Fruit fly (Drosophila melanogaster) whole organism, embryonic: ENCODE measurements around the gene pros.
A peak's percentile ranks its signal among the peaks of the same experiment; 100 is the strongest.

Source experiments
- Abd-B ChIP-seq: fragments of 200-800 bp; sonication (Bioruptor generic); optimal IDR thresholded peaks from 2 replicates; lab custom pipeline; 2018; ENCODE audit warnings: missing biosample characterization, mild to moderate bottlenecking, missing genetic modification characterization, moderate library complexity
- Bgb ChIP-seq: fragments of 200-800 bp; sonication (Bioruptor generic); IDR thresholded peaks from 2 replicates; pipeline ENCODE4 v1.3.6; 2022; ENCODE audit warnings: missing biosample characterization, missing genetic modification characterization; ENCODE audit not compliant: partially characterized antibody
- BtbVII ChIP-seq: fragments of 200-800 bp; sonication (Bioruptor generic); optimal IDR thresholded peaks from 3 replicates; lab custom pipeline; 2017; ENCODE audit warnings: missing biosample characterization, mild to moderate bottlenecking, missing genetic modification characterization
- CG10209 ChIP-seq: fragments of 200-800 bp; sonication (Bioruptor generic); optimal IDR thresholded peaks from 3 replicates; lab custom pipeline; 2017; ENCODE audit warnings: missing biosample characterization, mild to moderate bottlenecking, missing genetic modification characterization, missing genetic modification reagents
- CG10267 ChIP-seq: fragments of 200-800 bp; sonication (Bioruptor generic); optimal IDR thresholded peaks from 2 replicates; lab custom pipeline; 2018; ENCODE audit warnings: missing biosample characterization, mild to moderate bottlenecking, missing genetic modification characterization, moderate library complexity
- CG12104 ChIP-seq: fragments of 200-800 bp; sonication (Bioruptor generic); optimal IDR thresholded peaks from 3 replicates; lab custom pipeline; 2016; ENCODE audit warnings: missing biosample characterization, missing genetic modification characterization
- CG12299 ChIP-seq: fragments of 200-800 bp; sonication (Bioruptor generic); optimal IDR thresholded peaks from 2 replicates; lab custom pipeline; 2018; ENCODE audit warnings: missing biosample characterization, mild to moderate bottlenecking, missing genetic modification characterization
- CG16779 ChIP-seq: fragments of 200-800 bp; sonication (Bioruptor generic); IDR thresholded peaks from 2 replicates; pipeline ENCODE4 v1.3.6; 2022; ENCODE audit warnings: missing biosample characterization, missing genetic modification characterization
- CG16863 ChIP-seq: fragments of 200-800 bp; sonication (Bioruptor generic); optimal IDR thresholded peaks from 3 replicates; lab custom pipeline; 2016; ENCODE audit warnings: missing biosample characterization, missing genetic modification characterization
- CG17912 ChIP-seq: fragments of 200-800 bp; sonication (Bioruptor generic); optimal IDR thresholded peaks from 2 replicates; lab custom pipeline; 2018; ENCODE audit warnings: missing biosample characterization, mild to moderate bottlenecking, missing genetic modification characterization
- CG2202 ChIP-seq: fragments of 200-800 bp; sonication (Bioruptor generic); optimal IDR thresholded peaks from 2 replicates; lab custom pipeline; 2018; ENCODE audit warnings: missing biosample characterization, mild to moderate bottlenecking, missing genetic modification characterization
- CG30403 ChIP-seq: fragments of 200-800 bp; sonication (Bioruptor generic); optimal IDR thresholded peaks from 3 replicates; lab custom pipeline; 2016; ENCODE audit warnings: missing biosample characterization, missing genetic modification characterization
- CG30431 ChIP-seq: fragments of 200-800 bp; sonication (Bioruptor generic); optimal IDR thresholded peaks from 2 replicates; lab custom pipeline; 2017; ENCODE audit warnings: missing biosample characterization, missing genetic modification characterization
- CG31365 ChIP-seq: fragments of 200-800 bp; sonication (Bioruptor generic); optimal IDR thresholded peaks from 2 replicates; lab custom pipeline; 2018; ENCODE audit warnings: missing biosample characterization, mild to moderate bottlenecking, missing genetic modification characterization
- CG32532 ChIP-seq: fragments of 200-800 bp; sonication (Bioruptor generic); IDR thresholded peaks from 2 replicates; pipeline ENCODE4 v1.3.6; 2022; ENCODE audit warnings: missing biosample characterization, missing genetic modification characterization
- CG32772 ChIP-seq: fragments of 200-800 bp; sonication (Bioruptor generic); IDR thresholded peaks from 2 replicates; pipeline ENCODE4 v1.3.6; 2022; ENCODE audit warnings: missing biosample characterization, missing genetic modification characterization
- CG33557 ChIP-seq: fragments of 200-800 bp; sonication (Bioruptor generic); optimal IDR thresholded peaks from 2 replicates; lab custom pipeline; 2019; ENCODE audit warnings: missing biosample characterization, mild to moderate bottlenecking, missing genetic modification characterization, moderate library complexity
- CG3847 ChIP-seq: fragments of 200-800 bp; sonication (Bioruptor generic); IDR thresholded peaks from 2 replicates; pipeline ENCODE4 v1.3.6; 2022; ENCODE audit warnings: missing biosample characterization, missing genetic modification characterization
- CG4707 ChIP-seq: fragments of 200-800 bp; sonication (Bioruptor generic); optimal IDR thresholded peaks from 2 replicates; lab custom pipeline; 2018; ENCODE audit warnings: missing biosample characterization, mild to moderate bottlenecking, missing genetic modification characterization, moderate library complexity
- CG5180 ChIP-seq: fragments of 200-800 bp; sonication (Bioruptor generic); optimal IDR thresholded peaks from 3 replicates; lab custom pipeline; 2017; ENCODE audit warnings: missing biosample characterization, missing genetic modification characterization, mild to moderate bottlenecking, moderate library complexity, missing genetic modification reagents
- CG5245 ChIP-seq: fragments of 200-800 bp; sonication (Bioruptor generic); optimal IDR thresholded peaks from 3 replicates; lab custom pipeline; 2016; ENCODE audit warnings: missing biosample characterization, missing genetic modification characterization
- CG6254 ChIP-seq: fragments of 200-800 bp; sonication (Bioruptor generic); optimal IDR thresholded peaks from 3 replicates; lab custom pipeline; 2017; ENCODE audit warnings: mild to moderate bottlenecking, missing biosample characterization, missing genetic modification reagents, missing genetic modification characterization
- CG6654 ChIP-seq: fragments of 200-800 bp; sonication (Bioruptor generic); optimal IDR thresholded peaks from 2 replicates; lab custom pipeline; 2017; ENCODE audit warnings: missing biosample characterization, mild to moderate bottlenecking, missing genetic modification characterization
- CG6813 ChIP-seq: fragments of 200-800 bp; sonication (Bioruptor generic); optimal IDR thresholded peaks from 2 replicates; lab custom pipeline; 2017; ENCODE audit warnings: missing biosample characterization, missing genetic modification characterization, mild to moderate bottlenecking, moderate library complexity, missing genetic modification reagents
- CG6854 ChIP-seq: fragments of 200-800 bp; sonication (Bioruptor generic); optimal IDR thresholded peaks from 3 replicates; lab custom pipeline; 2017; ENCODE audit warnings: missing biosample characterization, mild to moderate bottlenecking, missing genetic modification characterization
- Dref ChIP-seq: fragments of 200-800 bp; sonication (Bioruptor generic); IDR thresholded peaks from 2 replicates; pipeline ENCODE4 v1.3.6; 2022; ENCODE audit warnings: missing biosample characterization, missing genetic modification characterization
- HHEX ChIP-seq: fragments of 200-800 bp; sonication (Bioruptor generic); optimal IDR thresholded peaks from 3 replicates; lab custom pipeline; 2017; ENCODE audit warnings: missing biosample characterization, mild to moderate bottlenecking, missing genetic modification characterization, missing genetic modification reagents
- Hmr ChIP-seq: fragments of 200-800 bp; sonication (Bioruptor generic); optimal IDR thresholded peaks from 3 replicates; lab custom pipeline; 2017; ENCODE audit warnings: mild to moderate bottlenecking, missing biosample characterization, missing genetic modification reagents, missing genetic modification characterization
- MTF-1 ChIP-seq: fragments of 200-800 bp; sonication (Bioruptor generic); optimal IDR thresholded peaks from 2 replicates; lab custom pipeline; 2018; ENCODE audit warnings: missing biosample characterization, mild to moderate bottlenecking, missing genetic modification characterization, borderline replicate concordance
- Nf-YB ChIP-seq: fragments of 200-800 bp; sonication (Bioruptor generic); optimal IDR thresholded peaks from 3 replicates; lab custom pipeline; 2019; ENCODE audit warnings: missing biosample characterization, mild to moderate bottlenecking, missing genetic modification characterization, moderate library complexity
- Stat92E ChIP-seq, 3 experiments: fragments of >200 bp in 2 of 3; fragments of 200-800 bp in 1 of 3; sonication (Bioruptor generic) in 1 of 3; optimal IDR thresholded peaks; 2 replicates each; lab custom pipeline; 2017 to 2019; ENCODE audit warnings: missing biosample characterization in 3 of 3, missing genetic modification characterization in 3 of 3, mild to moderate bottlenecking in 1 of 3, moderate library complexity in 1 of 3
- ab ChIP-seq: fragments of 200-800 bp; sonication (Bioruptor generic); optimal IDR thresholded peaks from 2 replicates; lab custom pipeline; 2016; ENCODE audit warnings: missing biosample characterization, missing genetic modification characterization
- az2 ChIP-seq: fragments of 200-800 bp; sonication (Bioruptor generic); optimal IDR thresholded peaks from 3 replicates; lab custom pipeline; 2016; ENCODE audit warnings: missing biosample characterization, missing genetic modification characterization
- btn ChIP-seq: fragments of 200-800 bp; sonication (Bioruptor generic); optimal IDR thresholded peaks from 2 replicates; lab custom pipeline; 2016; ENCODE audit warnings: missing biosample characterization, missing genetic modification characterization
- ci ChIP-seq: fragments of 200-800 bp; sonication (Bioruptor generic); IDR thresholded peaks from 3 replicates; pipeline ENCODE4 v1.3.6; 2022; ENCODE audit warnings: missing biosample characterization, missing genetic modification characterization
- fd102C ChIP-seq: fragments of 200-800 bp; sonication (Bioruptor generic); optimal IDR thresholded peaks from 2 replicates; lab custom pipeline; 2018; ENCODE audit warnings: missing biosample characterization, mild to moderate bottlenecking, missing genetic modification characterization, moderate library complexity
- fd64A ChIP-seq: fragments of 200-800 bp; sonication (Bioruptor generic); optimal IDR thresholded peaks from 3 replicates; lab custom pipeline; 2018; ENCODE audit warnings: missing biosample characterization, mild to moderate bottlenecking, missing genetic modification characterization
- klu ChIP-seq: fragments of 200-800 bp; sonication (Bioruptor generic); IDR thresholded peaks from 2 replicates; pipeline ENCODE4 v1.3.6; 2022; ENCODE audit warnings: missing biosample characterization, missing genetic modification characterization
- lab ChIP-seq: fragments of 200-800 bp; sonication (Bioruptor generic); optimal IDR thresholded peaks from 3 replicates; lab custom pipeline; 2017; ENCODE audit warnings: missing biosample characterization, missing genetic modification characterization, mild to moderate bottlenecking, moderate library complexity, missing genetic modification reagents
- lov ChIP-seq, 2 experiments: fragments of 200-800 bp in 1 of 2; fragments of >200 bp in 1 of 2; sonication (Bioruptor generic) in 1 of 2; IDR thresholded peaks in 1 of 2; optimal IDR thresholded peaks in 1 of 2; 2 replicates in 1 of 2; 3 replicates in 1 of 2; pipeline versions ENCODE4 v1.3.6 to Lab custom; 2017 to 2022; ENCODE audit warnings: missing biosample characterization in 1 of 2, missing genetic modification characterization in 1 of 2
- nom ChIP-seq: fragments of 200-800 bp; sonication (Bioruptor generic); optimal IDR thresholded peaks from 2 replicates; lab custom pipeline; 2017; ENCODE audit warnings: missing biosample characterization, missing genetic modification characterization, mild to moderate bottlenecking, moderate library complexity, missing genetic modification reagents
- otp ChIP-seq: fragments of 200-800 bp; sonication (Bioruptor generic); IDR thresholded peaks from 3 replicates; pipeline ENCODE4, ENCODE4 v1.3.6; 2022; ENCODE audit warnings: missing biosample characterization, missing genetic modification characterization
- pros ChIP-seq: fragments of 200-800 bp; sonication (Bioruptor generic); optimal IDR thresholded peaks from 3 replicates; lab custom pipeline; 2019; ENCODE audit warnings: missing biosample characterization, mild to moderate bottlenecking, missing genetic modification characterization, moderate library complexity
- pzg ChIP-seq: fragments of 200-800 bp; sonication (Bioruptor generic); optimal IDR thresholded peaks from 3 replicates; lab custom pipeline; 2018; ENCODE audit warnings: missing biosample characterization, mild to moderate bottlenecking, missing genetic modification characterization, moderate library complexity
- sens-2 ChIP-seq: fragments of 200-800 bp; sonication (Bioruptor generic); IDR thresholded peaks from 2 replicates; pipeline ENCODE4 v1.3.6; 2022; ENCODE audit warnings: missing biosample characterization, missing genetic modification characterization
- seq ChIP-seq: fragments of 200-800 bp; sonication (Bioruptor generic); IDR thresholded peaks from 2 replicates; pipeline ENCODE4 v1.3.6; 2022; ENCODE audit warnings: missing biosample characterization, missing genetic modification characterization
- trem ChIP-seq: fragments of 200-800 bp; optimal IDR thresholded peaks from 3 replicates; lab custom pipeline; 2019; ENCODE audit warnings: missing biosample characterization, mild to moderate bottlenecking, missing genetic modification characterization, moderate library complexity
- zen ChIP-seq: fragments of 200-800 bp; sonication (Bioruptor generic); optimal IDR thresholded peaks from 3 replicates; lab custom pipeline; 2018; ENCODE audit warnings: missing biosample characterization, mild to moderate bottlenecking, missing genetic modification characterization, moderate library complexity
- zfh1 ChIP-seq: fragments of 200-800 bp; sonication (Bioruptor generic); IDR thresholded peaks from 3 replicates; pipeline ENCODE4 v1.3.6; 2022; ENCODE audit warnings: missing biosample characterization, missing genetic modification characterization

Gene pros

dm6 chr3R:11312292-11312691, 16.0 kb upstream of the pros start (continued):
- TF ChIP-seq CG33557 (GFP tag; lab: Kevin White, UChicago) (peak; percentile 27), fd102C (peak; percentile 51), CG5245 (GFP tag; lab: Kevin White, UChicago) (peak; percentile 5), CG31365 (peak; percentile 21), Hmr (GFP tag; lab: Kevin White, UChicago) (peak; percentile 33), CG12299 (tag; lab: Kevin White, UChicago) (no peak), CG2202 (tag; lab: Kevin White, UChicago) (no peak), MTF-1 (peak; percentile 9), CG3847 (no peak), CG30403 (no peak), CG16779 (GFP tag; lab: Robert Waterston, UW) (no peak), CG4707 (GFP tag; lab: Kevin White, UChicago) (peak; percentile 28), sens-2 (GFP tag; lab: Robert Waterston, UW) (no peak), nom (no peak), Abd-B (GFP tag; lab: Kevin White, UChicago) (no peak), CG6854 (GFP tag; lab: Kevin White, UChicago) (peak; percentile 5), CG10209 (GFP tag; lab: Kevin White, UChicago) (no peak), pzg (GFP tag; lab: Kevin White, UChicago) (no peak), klu (GFP tag; lab: Robert Waterston, UW) (no peak), Bgb (GFP tag; lab: Robert Waterston, UW) (no peak), CG30431 (no peak), btn (GFP tag; lab: Kevin White, UChicago) (peak; percentile 22), lab (GFP tag; lab: Kevin White, UChicago) (peak; percentile 55), lov (optimal IDR thresholded peaks at IDR 0.05; lab: Kevin White, UChicago) (no peak), lov (GFP tag; IDR thresholded peaks at IDR 0.05; lab: Robert Waterston, UW) (peak; percentile 76; the same call in 1 of the 3 replicates), CG17912 (GFP tag; lab: Kevin White, UChicago) (no peak), CG32772 (GFP tag; lab: Robert Waterston, UW) (no peak), CG5180 (GFP tag; lab: Kevin White, UChicago) (peak; percentile 28), trem (tag; lab: Kevin White, UChicago) (peak; percentile 95), zfh1 (0 out of 3 replicates have a peak, but pooled peaks have one; percentile 18), Nf-YB (GFP tag; lab: Kevin White, UChicago) (peak; percentile 15), CG32532 (GFP tag; lab: Robert Waterston, UW) (peak; percentile 47; the same call in 1 of the 2 replicates), Stat92E (GFP tag; optimal IDR thresholded peaks at IDR 0.05; lab: Kevin White, UChicago) (no peak), seq (GFP tag; lab: Robert Waterston, UW) (peak; percentile 73), Dref (GFP tag; lab: Robert Waterston, UW) (no peak), CG6254 (GFP tag; lab: Kevin White, UChicago) (peak; percentile 57), HHEX (GFP tag; lab: Kevin White, UChicago) (peak; percentile 31), fd64A (GFP tag; lab: Kevin White, UChicago) (peak; percentile 23), BtbVII (peak; percentile 9), otp (GFP tag; lab: Robert Waterston, UW) (no peak), CG6654 (GFP tag; lab: Kevin White, UChicago) (peak; percentile 9), CG12104 (GFP tag; lab: Kevin White, UChicago) (peak; percentile 2), az2 (GFP tag; lab: Kevin White, UChicago) (peak; percentile 7), zen (peak; percentile 5), CG16863 (GFP tag; lab: Kevin White, UChicago) (no peak), CG6813 (GFP tag; lab: Kevin White, UChicago) (peak; percentile 48), CG10267 (peak; percentile 19), ab (GFP tag; lab: Kevin White, UChicago) (no peak), ci (GFP tag; lab: Robert Waterston, UW) (peak; percentile 76; the same call in 2 of the 3 replicates), pros (GFP tag; lab: Kevin White, UChicago) (peak; percentile 52)
